Worm (Caenorhabditis elegans): Measurements from ENCODE around the gene jip-1.

ce11 chrII:1338196-1338595 lies 11.4 kb downstream of the jip-1 start:
- no peak for TF ChIP-seq dao-5 (tag; optimal IDR thresholded peaks at IDR 0.05)
- TF ChIP-seq him-1 (tag; optimal IDR thresholded peaks at IDR 0.05), result peak; percentile 19
